Worm (Caenorhabditis elegans): ENCODE data around the gene ife-5.

- TF ChIP-seq ceh-100 (GFP tag; IDR thresholded peaks at IDR 0.05) (no peak), akir-1 (GFP tag; optimal IDR thresholded peaks at IDR 0.05) (no peak), snpc-4 (GFP tag; optimal IDR thresholded peaks at IDR 0.05) (no peak), snpc-4 (tag; optimal IDR thresholded peaks at IDR 0.05) (no peak), fkh-3 (tag; optimal IDR thresholded peaks at IDR 0.05) (no peak), mel-28 (tag; optimal IDR thresholded peaks at IDR 0.05; ENCODE audit: borderline replicate concordance) (no peak)
These were observed 1.2 kb upstream of the ife-5 start, which contains the start of the genes tric-1B.2 and Y57A10A.29 for ce11 chrII:12279259-12279658.
